Fruit fly (Drosophila melanogaster) whole organism: Measurements from ENCODE around the gene CG3662.

ENCODE experiments used
- CG8478 ChIP-seq: fragments of >200 bp; optimal IDR thresholded peaks from 2 replicates; lab custom pipeline; 2018; ENCODE audit warnings: inconsistent platforms
- Dll ChIP-seq: fragments of >200 bp; optimal IDR thresholded peaks from 2 replicates; lab custom pipeline; 2017
- EcR ChIP-seq, 2 experiments: fragments of >200 bp; optimal IDR thresholded peaks; 2 replicates each; lab custom pipeline; 2017; ENCODE audit warnings: missing biosample characterization in 2 of 2, missing genetic modification characterization in 2 of 2, missing genetic modification reagents in 2 of 2
- pan ChIP-seq: fragments of >200 bp; optimal IDR thresholded peaks from 2 replicates; lab custom pipeline; 2017
- psq ChIP-seq: fragments of >200 bp; optimal IDR thresholded peaks from 2 replicates; lab custom pipeline; 2017
- usp ChIP-seq: fragments of >200 bp; optimal IDR thresholded peaks from 2 replicates; lab custom pipeline; 2017; ENCODE audit warnings: missing biosample characterization, missing genetic modification characterization, mixed read lengths

DNA sequence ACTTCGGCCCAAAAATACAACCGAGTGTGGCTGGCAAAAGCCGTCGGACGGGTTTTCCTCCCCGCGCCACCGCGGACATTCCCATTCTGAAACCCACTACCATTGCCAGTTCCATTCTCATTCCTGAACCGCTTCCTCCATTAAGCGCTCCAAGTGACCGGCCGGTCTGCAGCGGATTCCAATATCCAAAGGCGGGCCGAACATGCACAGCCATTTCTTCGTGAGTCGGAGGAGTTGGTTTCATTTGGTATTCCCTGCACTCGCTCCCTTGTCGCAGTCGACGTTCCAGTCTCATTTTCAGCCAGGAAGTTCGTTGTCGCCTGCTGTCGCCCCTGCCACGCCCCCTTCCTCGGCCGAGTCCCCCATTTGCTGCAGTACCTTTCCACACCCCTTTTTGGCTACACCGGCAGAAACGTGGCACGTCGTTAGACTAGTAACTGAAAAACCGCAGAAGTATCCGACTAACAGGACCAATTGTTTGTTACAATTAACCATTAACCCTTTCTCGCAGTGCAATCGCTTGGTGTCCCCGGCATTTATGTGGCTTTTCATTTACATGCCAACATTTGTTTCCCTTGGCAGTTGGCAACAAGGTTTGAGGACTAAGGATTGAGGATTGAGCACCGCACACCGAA lies 27.0 kb downstream of the CG3662 start:
- no peak for TF ChIP-seq usp
- TF ChIP-seq psq (lab: Kevin White, UChicago): no peak
- TF ChIP-seq CG8478 (lab: Kevin White, UChicago): no peak
- no peak for TF ChIP-seq Dll (lab: Kevin White, UChicago)
- no peak for TF ChIP-seq pan
- no peak for TF ChIP-seq EcR (GFP tag; optimal IDR thresholded peaks at IDR 0.05; lab: Kevin White, UChicago)
